Worm (Caenorhabditis elegans): ENCODE data around the gene F56D6.19.

F56D6.19 gene

DNA sequence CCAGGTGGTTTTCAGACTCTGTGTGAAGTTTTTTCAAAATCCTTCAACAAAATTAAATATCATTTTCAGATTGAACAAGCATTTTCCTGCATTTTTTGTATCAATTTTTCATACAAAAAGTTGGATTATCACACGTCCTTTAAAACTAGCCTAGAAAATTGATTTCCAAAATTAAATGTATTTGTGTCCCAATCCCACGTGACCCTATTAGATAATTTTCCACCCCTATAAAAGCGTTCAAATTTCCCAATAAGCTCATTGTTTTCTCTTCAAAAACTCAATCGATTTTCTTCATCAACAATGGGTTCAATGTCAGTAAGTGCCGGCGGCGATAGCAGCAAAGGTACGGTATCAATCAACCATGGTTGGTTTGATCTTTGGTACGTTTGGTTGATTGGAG lies at the start of gene F56D6.19:
F56D6.19 (plus strand) TSS at position 301 of the 400 bp plus-strand sequence.
- TF ChIP-seq hnd-1 (tag; optimal IDR thresholded peaks at IDR 0.05) (no peak), ceh-13 (GFP tag; optimal IDR thresholded peaks at IDR 0.05) (no peak), hmbx-1 (tag; optimal IDR thresholded peaks at IDR 0.05) (no peak), aly-1 (tag; optimal IDR thresholded peaks at IDR 0.05) (no peak), hmg-4 (GFP tag; optimal IDR thresholded peaks at IDR 0.05) (no peak), ceh-36 (tag; optimal IDR thresholded peaks at IDR 0.05) (no peak), F13C5.2 (tag; optimal IDR thresholded peaks at IDR 0.05) (no peak)

DNA sequence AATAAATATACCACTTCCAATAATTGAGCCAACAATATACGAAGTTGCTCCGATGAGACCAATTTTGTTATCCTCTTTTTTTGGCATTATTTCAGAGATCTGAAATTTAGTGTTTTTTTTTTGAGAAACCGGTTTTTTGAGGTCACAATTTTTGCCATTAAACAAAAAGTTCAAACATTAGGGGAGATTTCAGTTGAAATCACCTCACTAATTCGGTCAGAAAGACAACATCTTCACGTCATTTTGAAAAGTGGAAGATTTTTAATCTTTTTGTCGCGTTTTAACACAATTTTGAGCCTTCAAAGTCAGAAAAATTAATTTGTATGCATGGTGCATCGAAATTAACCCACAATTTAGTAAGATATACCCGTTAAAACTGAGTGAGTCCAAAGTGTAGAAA lies 49.6 kb upstream of the F56D6.19 start, which contains the start of gene aat-8:
aat-8 (minus strand) TSS at position 101 of the 400 bp plus-strand sequence.
- TF ChIP-seq tra-4 (tag; optimal IDR thresholded peaks at IDR 0.05) (no peak), scrt-1 (GFP tag; IDR thresholded peaks at IDR 0.05) (no peak), hmg-4 (GFP tag; optimal IDR thresholded peaks at IDR 0.05) (no peak), ama-1 (optimal IDR thresholded peaks at IDR 0.05) (no peak), tbx-11 (GFP tag; IDR thresholded peaks at IDR 0.05) (no peak), sea-1 (GFP tag; conservative IDR thresholded peaks at IDR 0.05) (no peak), tbx-37 (GFP tag; conservative IDR thresholded peaks at IDR 0.05) (no peak), ceh-13 (GFP tag; optimal IDR thresholded peaks at IDR 0.05) (no peak), hnd-1 (tag; optimal IDR thresholded peaks at IDR 0.05) (no peak), ets-7 (tag; optimal IDR thresholded peaks at IDR 0.05) (no peak), F13C5.2 (tag; optimal IDR thresholded peaks at IDR 0.05) (no peak), B0310.2 (tag; optimal IDR thresholded peaks at IDR 0.05) (no peak)

DNA sequence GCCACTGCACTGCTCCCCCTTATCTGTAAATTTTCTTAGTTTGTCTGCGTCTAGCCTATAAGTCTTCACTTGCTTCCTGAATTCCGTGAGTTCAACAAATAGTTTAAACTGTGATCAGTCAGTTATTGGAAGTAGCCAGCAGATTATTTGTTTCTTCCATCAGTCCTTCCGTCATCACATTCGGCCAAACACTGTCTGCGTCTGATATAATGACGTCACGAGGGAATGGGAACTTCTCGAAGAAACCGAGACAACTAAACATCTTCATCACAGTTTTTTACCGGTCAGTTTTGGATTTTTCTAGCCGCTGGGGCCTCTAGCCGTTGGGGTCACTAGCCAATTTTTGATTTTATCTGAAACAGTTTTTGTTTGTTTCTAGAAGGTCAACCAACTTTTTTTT lies 48.5 kb upstream of the F56D6.19 start:
- TF ChIP-seq ama-1 (optimal IDR thresholded peaks at IDR 0.05) (no peak), sea-1 (GFP tag; conservative IDR thresholded peaks at IDR 0.05) (no peak), hmbx-1 (tag; optimal IDR thresholded peaks at IDR 0.05) (no peak), B0310.2 (tag; optimal IDR thresholded peaks at IDR 0.05) (no peak), tbx-37 (GFP tag; conservative IDR thresholded peaks at IDR 0.05) (no peak), pes-1 (GFP tag; IDR thresholded peaks at IDR 0.05) (no peak), F13C5.2 (tag; optimal IDR thresholded peaks at IDR 0.05) (no peak), scrt-1 (GFP tag; IDR thresholded peaks at IDR 0.05) (no peak)

DNA sequence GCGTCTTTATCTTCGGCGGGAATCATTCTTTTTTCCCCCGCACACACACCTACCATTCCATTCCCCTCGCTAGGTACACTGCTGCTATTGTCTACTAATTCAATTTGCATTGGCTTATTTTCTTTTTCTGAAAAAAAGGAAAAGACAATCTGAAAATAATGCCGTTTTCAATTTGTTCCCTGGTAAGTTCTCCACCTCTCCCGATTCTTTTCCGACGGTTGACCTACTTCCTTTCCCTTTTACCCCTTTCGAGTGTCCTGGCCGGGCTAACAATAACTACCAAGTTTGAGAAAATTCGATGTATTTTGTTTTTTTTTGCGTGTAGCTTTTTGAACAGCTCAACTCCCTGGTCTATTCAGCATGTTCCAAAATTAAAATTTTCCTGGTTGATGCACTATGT lies 47.3 kb upstream of the F56D6.19 start, which contains the start of gene F37C4.4:
F37C4.4 (plus strand) TSS at position 58 of the 400 bp plus-strand sequence.
- TF ChIP-seq ceh-13 (GFP tag; optimal IDR thresholded peaks at IDR 0.05) (no peak), aly-1 (tag; optimal IDR thresholded peaks at IDR 0.05) (no peak), pes-1 (GFP tag; IDR thresholded peaks at IDR 0.05) (no peak), ama-1 (optimal IDR thresholded peaks at IDR 0.05) (no peak), scrt-1 (GFP tag; IDR thresholded peaks at IDR 0.05) (no peak), tbx-37 (GFP tag; conservative IDR thresholded peaks at IDR 0.05) (no peak), sea-1 (GFP tag; conservative IDR thresholded peaks at IDR 0.05) (no peak), ceh-36 (tag; optimal IDR thresholded peaks at IDR 0.05) (no peak), flt-1 (GFP tag; IDR thresholded peaks at IDR 0.05) (no peak), F13C5.2 (tag; optimal IDR thresholded peaks at IDR 0.05) (no peak), tra-4 (tag; optimal IDR thresholded peaks at IDR 0.05) (no peak), B0310.2 (tag; optimal IDR thresholded peaks at IDR 0.05) (no peak), ets-7 (tag; optimal IDR thresholded peaks at IDR 0.05) (no peak), hmbx-1 (tag; optimal IDR thresholded peaks at IDR 0.05) (no peak), hmg-4 (GFP tag; optimal IDR thresholded peaks at IDR 0.05) (no peak), hnd-1 (tag; optimal IDR thresholded peaks at IDR 0.05) (no peak), tbx-11 (GFP tag; IDR thresholded peaks at IDR 0.05) (no peak)

DNA sequence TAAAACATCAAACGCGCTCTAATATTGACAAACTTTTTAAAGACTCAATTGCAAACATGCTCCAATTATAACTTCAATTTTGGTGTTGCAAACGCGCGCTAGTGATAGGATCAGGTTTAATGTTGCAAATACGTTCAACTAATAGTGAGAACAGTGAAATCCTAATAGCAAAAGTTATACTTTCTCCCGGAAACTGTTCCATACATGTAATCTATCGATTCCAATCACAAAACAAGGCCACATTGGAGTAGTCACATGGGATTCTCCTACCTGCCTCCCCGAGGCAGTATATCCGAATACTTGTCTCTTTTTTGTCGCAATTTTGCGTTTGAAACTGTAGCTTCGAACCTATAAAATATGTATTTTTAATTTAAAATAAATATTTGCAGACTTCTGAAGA lies 44.7 kb upstream of the F56D6.19 start:
- TF ChIP-seq flt-1 (GFP tag; IDR thresholded peaks at IDR 0.05) (no peak), ama-1 (optimal IDR thresholded peaks at IDR 0.05) (no peak), ceh-36 (tag; optimal IDR thresholded peaks at IDR 0.05) (no peak), ceh-13 (GFP tag; optimal IDR thresholded peaks at IDR 0.05) (no peak), pes-1 (GFP tag; IDR thresholded peaks at IDR 0.05) (no peak), tra-4 (tag; optimal IDR thresholded peaks at IDR 0.05) (no peak), scrt-1 (GFP tag; IDR thresholded peaks at IDR 0.05) (no peak), sea-1 (GFP tag; conservative IDR thresholded peaks at IDR 0.05) (no peak), hmg-4 (GFP tag; optimal IDR thresholded peaks at IDR 0.05) (no peak), hmbx-1 (tag; optimal IDR thresholded peaks at IDR 0.05) (no peak)

DNA sequence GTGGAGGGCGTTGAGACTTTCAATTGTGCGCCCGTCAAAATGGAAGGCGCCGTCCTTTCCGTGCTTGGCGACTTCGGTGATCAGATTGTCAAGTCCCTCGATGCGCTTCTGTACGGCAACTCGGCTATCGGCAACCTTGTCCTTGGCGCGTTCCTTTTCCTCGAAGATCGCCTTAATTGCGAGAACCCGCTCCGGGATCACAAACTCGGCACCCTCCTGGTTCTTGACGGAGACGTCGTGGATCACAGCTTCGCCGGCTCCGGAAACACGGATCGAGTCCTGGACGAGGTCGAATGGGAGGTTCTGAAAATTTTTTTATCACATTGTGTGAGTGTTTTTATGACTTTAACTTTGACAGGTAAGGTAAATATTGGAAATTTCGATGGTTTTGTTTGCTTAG lies 41.4 kb upstream of the F56D6.19 start:
- no peak for TF ChIP-seq tra-4 (tag; optimal IDR thresholded peaks at IDR 0.05)
- no peak for TF ChIP-seq F13C5.2 (tag; optimal IDR thresholded peaks at IDR 0.05)
- no peak for TF ChIP-seq tbx-11 (GFP tag; IDR thresholded peaks at IDR 0.05)
- no peak for TF ChIP-seq hnd-1 (tag; optimal IDR thresholded peaks at IDR 0.05)
- TF ChIP-seq ama-1 (optimal IDR thresholded peaks at IDR 0.05) = no peak
- no peak for TF ChIP-seq flt-1 (GFP tag; IDR thresholded peaks at IDR 0.05)
- TF ChIP-seq pes-1 (GFP tag; IDR thresholded peaks at IDR 0.05) = no peak
- TF ChIP-seq aly-1 (tag; optimal IDR thresholded peaks at IDR 0.05) = no peak
- no peak for TF ChIP-seq sea-1 (GFP tag; conservative IDR thresholded peaks at IDR 0.05)
- no peak for TF ChIP-seq hmbx-1 (tag; optimal IDR thresholded peaks at IDR 0.05)
- TF ChIP-seq ets-7 (tag; optimal IDR thresholded peaks at IDR 0.05) = no peak
- no peak for TF ChIP-seq scrt-1 (GFP tag; IDR thresholded peaks at IDR 0.05)
- TF ChIP-seq ceh-36 (tag; optimal IDR thresholded peaks at IDR 0.05) = no peak
- TF ChIP-seq tbx-37 (GFP tag; conservative IDR thresholded peaks at IDR 0.05) = no peak
- no peak for TF ChIP-seq hmg-4 (GFP tag; optimal IDR thresholded peaks at IDR 0.05)
- no peak for TF ChIP-seq B0310.2 (tag; optimal IDR thresholded peaks at IDR 0.05)
- no peak for TF ChIP-seq ceh-13 (GFP tag; optimal IDR thresholded peaks at IDR 0.05)

DNA sequence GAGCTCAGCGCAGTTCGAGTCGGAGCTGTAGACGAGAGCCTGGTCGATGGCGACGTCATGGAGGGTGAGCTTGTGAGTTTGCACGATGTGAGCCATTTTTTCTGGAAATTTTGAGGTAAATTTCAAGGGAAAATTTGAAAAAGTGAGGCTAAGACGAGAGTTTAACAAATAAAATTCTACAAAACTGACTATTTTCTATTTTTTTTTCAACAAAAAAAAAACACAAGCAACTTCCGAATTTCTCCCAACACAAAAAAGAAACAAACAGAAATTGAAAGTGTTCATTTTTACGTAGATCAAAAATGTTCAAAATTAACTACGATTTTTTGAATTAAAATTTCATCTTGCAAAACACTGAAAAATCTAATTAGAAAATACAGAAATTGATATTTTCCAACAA lies 40.9 kb upstream of the F56D6.19 start, which contains the start of gene F37C4.5:
F37C4.5 (minus strand) TSS at position 101 of the 400 bp plus-strand sequence.
- no peak for TF ChIP-seq scrt-1 (GFP tag; IDR thresholded peaks at IDR 0.05)
- no peak for TF ChIP-seq ets-7 (tag; optimal IDR thresholded peaks at IDR 0.05)
- TF ChIP-seq flt-1 (GFP tag; IDR thresholded peaks at IDR 0.05) = no peak
- no peak for TF ChIP-seq ceh-36 (tag; optimal IDR thresholded peaks at IDR 0.05)
- TF ChIP-seq hmbx-1 (tag; optimal IDR thresholded peaks at IDR 0.05) = no peak
- no peak for TF ChIP-seq aly-1 (tag; optimal IDR thresholded peaks at IDR 0.05)
- TF ChIP-seq hnd-1 (tag; optimal IDR thresholded peaks at IDR 0.05) = no peak
- no peak for TF ChIP-seq ceh-13 (GFP tag; optimal IDR thresholded peaks at IDR 0.05)
- TF ChIP-seq B0310.2 (tag; optimal IDR thresholded peaks at IDR 0.05) = no peak
- no peak for TF ChIP-seq tbx-11 (GFP tag; IDR thresholded peaks at IDR 0.05)
- no peak for TF ChIP-seq hmg-4 (GFP tag; optimal IDR thresholded peaks at IDR 0.05)
